Fruit fly (Drosophila melanogaster) Kc167 (cell line): Measurements from ENCODE around the gene rst.

Source experiments
- Myc ChIP-seq: fragments of >200 bp; optimal IDR thresholded peaks from 2 replicates; lab custom pipeline; 2017; ENCODE audit warnings: missing external identifiers
- Sin3A ChIP-seq: fragments of >200 bp; optimal IDR thresholded peaks from 2 replicates; lab custom pipeline; 2018; ENCODE audit warnings: missing external identifiers
- h ChIP-seq: fragments of >200 bp; optimal IDR thresholded peaks from 3 replicates; lab custom pipeline; 2018; ENCODE audit warnings: missing external identifiers
- insv ChIP-seq: fragments of >200 bp; optimal IDR thresholded peaks from 3 replicates; lab custom pipeline; 2018; ENCODE audit warnings: missing external identifiers
- psq ChIP-seq: fragments of >200 bp; optimal IDR thresholded peaks from 2 replicates; lab custom pipeline; 2017; ENCODE audit warnings: missing external identifiers
- ttk ChIP-seq: sonication (Bioruptor generic); optimal IDR thresholded peaks from 2 replicates; lab custom pipeline; 2017; ENCODE audit warnings: missing external identifiers

The rst gene

DNA sequence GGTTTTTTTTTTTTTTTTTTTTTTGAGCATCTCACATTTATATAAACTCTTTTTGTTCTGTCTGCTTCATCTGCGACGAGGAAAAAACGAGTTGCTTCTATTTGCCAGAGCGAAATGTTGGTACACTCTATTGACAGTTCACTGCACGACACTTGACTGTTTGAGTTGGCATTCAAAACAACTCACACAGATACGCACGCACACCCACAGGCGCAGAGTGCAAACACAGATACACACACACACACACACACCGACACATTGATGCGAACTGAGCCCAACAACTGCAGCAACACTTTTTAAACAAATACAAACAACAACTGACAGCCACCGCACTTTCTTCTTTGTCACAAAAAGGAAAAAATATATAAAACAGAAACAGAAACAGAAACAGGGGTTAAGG, 15.7 kb upstream of the rst start:
- TF ChIP-seq ttk (lab: Kevin White, UChicago) (no peak), h (lab: Kevin White, UChicago) (no peak), Myc (no peak), Sin3A (lab: Kevin White, UChicago) (no peak), insv (no peak), psq (lab: Kevin White, UChicago) (no peak)

DNA sequence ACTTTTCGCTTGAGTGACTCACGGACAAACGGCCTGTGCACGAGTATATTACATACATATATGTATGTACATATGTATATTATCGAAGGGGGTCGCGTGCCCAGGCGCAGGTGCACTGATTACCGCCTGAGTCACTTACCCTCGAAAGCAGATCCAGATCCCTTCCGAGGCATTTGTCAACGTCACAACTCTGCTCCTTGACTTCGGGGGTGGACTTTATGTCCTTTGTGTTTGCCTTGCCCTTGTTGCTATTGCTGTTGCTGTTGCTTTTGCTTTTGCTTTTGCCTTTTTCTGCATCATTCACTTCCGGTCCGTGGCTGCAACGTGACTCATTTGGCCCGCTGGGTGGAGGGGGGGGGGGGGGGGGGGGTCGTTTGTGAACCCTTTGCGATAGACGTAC, 13.7 kb upstream of the rst start:
- TF ChIP-seq psq (lab: Kevin White, UChicago) (no peak), Sin3A (lab: Kevin White, UChicago) (no peak), Myc (no peak), h (lab: Kevin White, UChicago) (no peak)

dm6 chrX:2984902-2985772, 11.5 kb upstream of the rst start:
- no peak for TF ChIP-seq psq (lab: Kevin White, UChicago)
- TF ChIP-seq ttk (lab: Kevin White, UChicago): no peak
- TF ChIP-seq Sin3A (lab: Kevin White, UChicago): no peak
- no peak for TF ChIP-seq insv
- no peak for TF ChIP-seq Myc
- no peak for TF ChIP-seq h (lab: Kevin White, UChicago)

- TF ChIP-seq insv: no peak
- no peak for TF ChIP-seq psq (lab: Kevin White, UChicago)
- TF ChIP-seq Sin3A (lab: Kevin White, UChicago): no peak
- no peak for TF ChIP-seq Myc
- no peak for TF ChIP-seq ttk (lab: Kevin White, UChicago)
- TF ChIP-seq h (lab: Kevin White, UChicago): no peak
These were observed 8.9 kb upstream of the rst start for dm6 chrX:2982441-2982995.

- TF ChIP-seq insv: no peak
- no peak for TF ChIP-seq h (lab: Kevin White, UChicago)
These were observed 6.7 kb upstream of the rst start for dm6 chrX:2980290-2980689.

DNA sequence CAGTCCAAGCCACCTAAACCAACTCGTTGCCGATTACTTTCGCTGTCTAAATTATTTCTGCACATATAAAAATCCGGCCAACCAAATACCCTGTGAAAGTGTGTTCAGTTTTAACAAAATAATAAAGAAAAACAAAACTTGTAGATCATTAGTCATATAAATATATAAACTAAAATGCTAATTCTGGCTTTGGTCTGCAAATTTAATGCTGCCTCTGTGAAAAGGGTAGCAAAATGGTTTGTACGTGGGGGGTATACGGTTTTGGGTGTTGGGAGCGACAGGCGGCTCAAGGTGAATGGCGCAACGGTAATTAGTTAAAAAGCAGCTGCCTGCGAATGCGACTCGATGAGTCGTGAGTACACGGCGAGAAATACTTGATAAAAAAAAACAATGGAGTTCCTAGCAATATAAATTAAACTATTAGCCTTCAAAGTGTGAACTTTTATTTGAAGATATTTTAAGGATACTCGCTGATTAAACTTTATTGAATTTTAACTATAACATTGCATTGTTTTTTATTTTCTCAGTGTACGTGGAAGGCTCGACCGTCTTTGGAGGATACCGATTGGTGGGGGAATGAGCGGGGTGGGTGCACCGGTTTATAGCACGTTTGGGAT, 4.3 kb upstream of the rst start:
- TF ChIP-seq Myc (no peak), h (lab: Kevin White, UChicago) (no peak), insv (no peak), ttk (lab: Kevin White, UChicago) (no peak), Sin3A (lab: Kevin White, UChicago) (no peak), psq (lab: Kevin White, UChicago) (no peak)

DNA sequence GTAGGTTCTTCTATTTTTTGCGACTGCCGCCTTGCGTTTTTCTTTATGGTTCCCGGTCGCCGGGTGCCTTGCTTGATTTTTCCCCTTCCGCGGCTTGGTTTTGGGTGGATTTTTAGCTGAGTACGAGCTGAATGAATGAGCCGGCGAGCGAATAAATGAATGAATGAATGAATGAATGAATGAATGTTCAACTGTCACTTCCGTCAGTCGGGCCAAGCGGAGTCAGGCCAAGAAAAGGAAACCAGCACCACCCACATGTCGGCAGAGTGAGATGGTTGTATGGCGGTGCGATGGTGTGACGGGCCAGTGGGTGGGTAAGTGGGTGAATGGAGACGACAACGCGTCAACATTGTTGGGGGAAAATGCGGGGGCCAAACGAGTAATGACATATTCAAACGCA, 4.6 kb downstream of the rst start:
- TF ChIP-seq psq (lab: Kevin White, UChicago) (no peak), insv (no peak), Sin3A (lab: Kevin White, UChicago) (no peak), h (lab: Kevin White, UChicago) (no peak), Myc (no peak), ttk (lab: Kevin White, UChicago) (no peak)

DNA sequence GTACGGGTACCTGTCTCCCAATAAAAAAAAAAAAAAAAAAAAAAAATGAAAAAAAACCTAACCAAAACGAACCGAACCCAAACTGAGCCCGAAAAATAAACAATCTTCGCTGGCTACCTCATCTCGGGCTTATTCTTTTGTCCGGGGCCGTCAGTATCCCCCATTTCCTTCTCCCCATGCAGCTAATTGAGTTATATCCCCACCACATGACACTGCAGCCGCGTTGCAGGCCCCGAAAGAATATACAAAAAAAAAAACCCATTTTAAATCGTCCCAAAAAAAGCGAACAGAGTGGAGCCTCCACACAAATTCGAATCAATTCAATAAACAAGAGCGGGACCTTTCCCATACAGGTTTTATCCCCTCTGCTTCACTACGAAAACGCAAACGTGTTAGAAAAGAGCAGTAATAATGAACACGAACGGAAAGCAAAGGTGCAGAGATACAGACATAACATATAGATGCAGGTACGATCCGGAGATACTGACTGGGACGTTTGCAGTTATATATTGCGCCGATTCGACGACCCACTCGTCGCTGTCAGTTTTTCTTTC, 8.9 kb downstream of the rst start:
- no peak for TF ChIP-seq Myc

DNA sequence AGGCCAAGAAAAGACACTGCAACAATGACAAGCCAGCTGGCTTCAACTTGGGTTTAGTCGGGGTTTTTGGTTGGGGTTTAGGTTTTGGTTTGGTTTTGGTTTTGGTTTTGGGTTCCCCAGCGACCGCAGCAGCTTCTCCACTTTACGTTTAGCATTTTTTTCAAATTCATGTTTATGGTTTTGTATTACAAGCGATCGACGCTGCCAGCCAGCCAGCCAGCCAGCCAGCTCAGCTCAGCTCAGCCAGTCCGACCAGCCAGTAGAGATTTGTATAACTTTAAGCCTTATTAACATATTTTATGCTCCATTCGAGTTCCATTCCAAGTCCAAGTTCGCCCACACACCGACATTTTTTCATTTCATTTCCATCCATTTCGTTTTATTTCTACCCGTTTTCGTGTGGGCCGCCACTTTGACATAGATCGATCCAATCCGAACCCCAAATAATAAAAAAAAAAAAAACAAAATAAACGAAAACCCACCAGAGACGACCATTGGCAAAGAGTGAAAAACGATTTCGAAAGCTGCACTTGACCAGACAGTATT, 9.8 kb downstream of the rst start:
- TF ChIP-seq h (lab: Kevin White, UChicago): no peak
- TF ChIP-seq psq (lab: Kevin White, UChicago): no peak
- no peak for TF ChIP-seq Myc
- TF ChIP-seq insv: no peak
- no peak for TF ChIP-seq ttk (lab: Kevin White, UChicago)
- no peak for TF ChIP-seq Sin3A (lab: Kevin White, UChicago)

DNA sequence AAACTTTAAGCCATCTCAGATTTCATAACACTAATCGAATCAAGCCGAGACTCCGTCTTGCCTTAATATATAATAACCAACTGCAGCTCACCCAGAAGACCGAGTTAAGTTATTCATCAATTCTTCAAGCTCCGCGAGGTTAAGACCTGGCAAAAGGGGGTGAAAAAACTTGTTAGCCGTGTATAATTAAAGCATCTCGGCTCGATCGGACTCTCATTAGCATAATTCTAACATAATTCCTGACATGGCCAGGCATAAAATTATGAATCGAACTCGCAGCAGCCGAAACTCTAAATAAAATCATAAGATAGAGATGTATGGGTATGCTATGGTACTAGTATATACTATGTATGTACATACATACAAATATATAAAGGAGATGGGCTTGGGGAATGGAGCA, 10.5 kb downstream of the rst start:
- TF ChIP-seq Sin3A (lab: Kevin White, UChicago) (no peak), Myc (no peak), psq (lab: Kevin White, UChicago) (no peak), insv (no peak), h (lab: Kevin White, UChicago) (no peak), ttk (lab: Kevin White, UChicago) (no peak)

DNA sequence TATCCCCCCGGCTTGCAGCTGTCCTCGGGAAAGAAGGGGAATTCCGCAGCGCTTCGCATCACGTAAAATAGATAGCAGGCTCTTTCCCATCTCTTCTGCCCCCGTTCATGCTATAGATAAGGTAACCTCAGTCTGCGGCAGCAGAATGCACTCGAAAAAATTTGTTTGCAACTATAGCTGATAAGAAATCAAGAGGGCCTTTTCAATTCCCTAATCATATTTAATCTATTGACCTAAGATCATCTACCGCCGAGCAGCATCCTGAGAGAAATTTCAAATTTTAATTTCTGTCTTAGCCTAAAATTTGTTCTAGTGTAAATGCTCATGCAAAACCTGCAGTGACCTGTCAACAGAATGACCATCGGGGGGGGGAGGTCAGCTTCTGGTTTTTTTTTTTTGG, 17.0 kb downstream of the rst start:
- TF ChIP-seq ttk (lab: Kevin White, UChicago) (no peak), h (lab: Kevin White, UChicago) (no peak), Sin3A (lab: Kevin White, UChicago) (no peak), psq (lab: Kevin White, UChicago) (no peak), Myc (no peak), insv (no peak)

DNA sequence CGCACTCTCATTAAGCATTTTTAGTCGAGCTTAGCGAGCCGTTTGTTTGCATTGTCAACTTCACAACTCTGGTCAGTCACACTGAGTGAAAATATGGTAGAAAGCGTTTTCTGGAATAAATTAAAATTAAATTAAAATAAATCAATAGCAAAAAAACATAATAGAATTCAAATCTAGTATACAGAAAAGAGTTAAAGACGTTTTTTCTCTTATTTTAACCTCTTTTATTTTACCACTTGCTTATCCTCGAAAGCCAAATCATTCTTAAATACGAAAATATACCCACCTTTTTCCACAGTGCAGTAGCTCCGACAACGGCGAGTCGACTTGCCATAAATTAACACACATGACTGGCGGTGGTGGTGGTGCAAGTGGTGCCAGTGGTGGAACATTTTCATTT, 22.0 kb downstream of the rst start:
- TF ChIP-seq Sin3A (lab: Kevin White, UChicago) (no peak), psq (lab: Kevin White, UChicago) (no peak), ttk (lab: Kevin White, UChicago) (no peak), Myc (no peak), insv (no peak), h (lab: Kevin White, UChicago) (no peak)
